Worm (Caenorhabditis elegans) whole organism, late embryonic: ENCODE data around the gene srsx-32.

ENCODE experiments used
- dmd-4 ChIP-seq: sonication (generic microtip); optimal IDR thresholded peaks from 2 replicates; lab custom pipeline; 2016; ENCODE audit warnings: borderline replicate concordance, missing genetic modification characterization, missing compliant biosample characterization
- elt-4 ChIP-seq: sonication (generic microtip); optimal IDR thresholded peaks from 2 replicates; lab custom pipeline; 2016; ENCODE audit warnings: missing genetic modification characterization, missing compliant biosample characterization
- fkh-10 ChIP-seq: fragments of 150-350 bp; optimal IDR thresholded peaks from 2 replicates; lab custom pipeline; 2014; ENCODE audit warnings: missing biosample characterization, missing genetic modification reagents, missing genetic modification characterization
- madf-2 ChIP-seq: sonication (generic microtip); optimal IDR thresholded peaks from 2 replicates; lab custom pipeline; 2017; ENCODE audit warnings: missing genetic modification characterization, missing compliant biosample characterization
- nhr-11 ChIP-seq: fragments of 150-350 bp; optimal IDR thresholded peaks from 2 replicates; lab custom pipeline; 2014; ENCODE audit warnings: missing biosample characterization, missing genetic modification characterization
- odd-2 ChIP-seq: sonication (generic microtip); optimal IDR thresholded peaks from 2 replicates; lab custom pipeline; 2017; ENCODE audit warnings: antibody characterized with exemption, mild to moderate bottlenecking, missing genetic modification characterization, missing compliant biosample characterization
- pha-4 ChIP-seq: fragments of 150-350 bp; optimal IDR thresholded peaks from 2 replicates; lab custom pipeline; 2018; ENCODE audit warnings: missing biosample characterization, missing genetic modification reagents, missing genetic modification characterization
- ref-2 ChIP-seq: sonication (generic microtip); optimal IDR thresholded peaks from 2 replicates; lab custom pipeline; 2016; ENCODE audit warnings: missing genetic modification characterization, missing compliant biosample characterization
- sox-4 ChIP-seq: sonication (generic microtip); optimal IDR thresholded peaks from 2 replicates; lab custom pipeline; 2017; ENCODE audit warnings: mild to moderate bottlenecking, missing genetic modification characterization, inconsistent platforms, missing compliant biosample characterization
- tbx-2 ChIP-seq: sonication (generic microtip); optimal IDR thresholded peaks from 2 replicates; lab custom pipeline; 2016; ENCODE audit warnings: missing genetic modification characterization, missing compliant biosample characterization

DNA sequence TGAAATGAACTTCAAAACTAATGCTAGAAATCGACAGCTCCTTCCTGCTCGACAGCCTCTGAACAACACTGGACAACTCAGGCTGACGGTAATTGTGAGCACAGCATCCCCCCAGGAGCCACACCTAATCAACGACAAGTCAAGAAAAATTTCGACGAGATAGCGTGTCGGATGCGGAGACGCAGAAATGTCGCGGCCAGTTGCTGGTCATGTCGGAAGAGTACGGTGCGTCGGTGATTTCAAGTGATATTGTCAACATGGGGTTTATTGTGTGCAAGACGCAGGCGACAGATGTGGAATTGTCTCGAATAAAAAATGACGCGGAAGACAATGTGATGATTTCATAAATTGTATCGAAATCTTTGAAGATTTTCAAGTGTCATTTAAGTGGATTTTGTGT lies 19.3 kb downstream of the srsx-32 start, which contains the start of gene twk-11:
- TF ChIP-seq elt-4 (no peak), madf-2 (tag; lab: Kevin White, UChicago) (no peak), nhr-11 (tag; lab: Kevin White, UChicago) (no peak), sox-4 (tag; lab: Kevin White, UChicago) (no peak), pha-4 (tag; lab: Kevin White, UChicago) (no peak), dmd-4 (tag; lab: Kevin White, UChicago) (no peak), tbx-2 (no peak), ref-2 (no peak), fkh-10 (GFP tag; lab: Kevin White, UChicago) (no peak), odd-2 (no peak)
